Fruit fly (Drosophila melanogaster) whole organism, pupa: ENCODE measurements around the gene DENR.

Experiments used
- CG10348 ChIP-seq: fragments of 200-800 bp; sonication (Bioruptor generic); IDR thresholded peaks from 2 replicates; pipeline ENCODE4 v1.3.6; 2022; ENCODE audit warnings: missing biosample characterization, missing genetic modification characterization
- CG12605 ChIP-seq: fragments of 200-800 bp; sonication (Bioruptor generic); IDR thresholded peaks from 2 replicates; pipeline ENCODE4 v1.3.6; 2022; ENCODE audit warnings: missing biosample characterization, missing genetic modification characterization
- CG13204 ChIP-seq: fragments of 200-800 bp; sonication (Bioruptor generic); optimal IDR thresholded peaks from 2 replicates; lab custom pipeline; 2018; ENCODE audit warnings: missing biosample characterization, mild to moderate bottlenecking, missing genetic modification characterization, moderate library complexity
- CG14655 ChIP-seq: fragments of 200-800 bp; sonication (Bioruptor generic); optimal IDR thresholded peaks from 3 replicates; lab custom pipeline; 2017; ENCODE audit warnings: mild to moderate bottlenecking, missing biosample characterization, missing genetic modification reagents, missing genetic modification characterization
- CG15710 ChIP-seq: fragments of 200-800 bp; sonication (Bioruptor generic); optimal IDR thresholded peaks from 2 replicates; lab custom pipeline; 2018; ENCODE audit warnings: missing biosample characterization, mild to moderate bottlenecking, missing genetic modification characterization, moderate library complexity
- CG17806 ChIP-seq: fragments of 200-800 bp; sonication (Bioruptor generic); optimal IDR thresholded peaks from 2 replicates; lab custom pipeline; 2018; ENCODE audit warnings: missing biosample characterization, mild to moderate bottlenecking, missing genetic modification characterization, moderate library complexity
- CG32121 ChIP-seq: fragments of 200-800 bp; sonication (Bioruptor generic); IDR thresholded peaks from 2 replicates; pipeline ENCODE4 v1.3.6; 2022; ENCODE audit warnings: missing biosample characterization, missing genetic modification characterization
- CG34367 ChIP-seq: fragments of 200-800 bp; sonication (Bioruptor generic); optimal IDR thresholded peaks from 2 replicates; lab custom pipeline; 2018; ENCODE audit warnings: missing biosample characterization, mild to moderate bottlenecking, missing genetic modification characterization
- CG4496 ChIP-seq: fragments of 200-800 bp; sonication (Bioruptor generic); IDR thresholded peaks from 3 replicates; pipeline ENCODE4 v1.3.6; 2022; ENCODE audit warnings: missing biosample characterization, missing genetic modification characterization
- CG8159 ChIP-seq: fragments of 200-800 bp; sonication (Bioruptor generic); optimal IDR thresholded peaks from 3 replicates; lab custom pipeline; 2018; ENCODE audit warnings: missing biosample characterization, mild to moderate bottlenecking, missing genetic modification characterization, moderate library complexity
- CG8301 ChIP-seq: fragments of 200-800 bp; sonication (Bioruptor generic); optimal IDR thresholded peaks from 2 replicates; lab custom pipeline; 2018; ENCODE audit warnings: missing biosample characterization, mild to moderate bottlenecking, missing genetic modification characterization
- CG9948 ChIP-seq: fragments of 200-800 bp; sonication (Bioruptor generic); optimal IDR thresholded peaks from 2 replicates; lab custom pipeline; 2018; ENCODE audit warnings: missing biosample characterization, mild to moderate bottlenecking, missing genetic modification characterization, moderate library complexity
- D1 ChIP-seq: fragments of 200-800 bp; sonication (Bioruptor generic); optimal IDR thresholded peaks from 2 replicates; lab custom pipeline; 2018; ENCODE audit warnings: missing biosample characterization, mild to moderate bottlenecking, missing genetic modification characterization, moderate library complexity
- EcR ChIP-seq: fragments of 200-800 bp; sonication (Bioruptor generic); optimal IDR thresholded peaks from 3 replicates; lab custom pipeline; 2019; ENCODE audit warnings: missing biosample characterization, missing genetic modification characterization, mild to moderate bottlenecking, moderate library complexity, missing genetic modification reagents
- Ets98B ChIP-seq: fragments of 200-800 bp; sonication (Bioruptor generic); IDR thresholded peaks from 2 replicates; pipeline ENCODE4 v1.3.6; 2022; ENCODE audit warnings: missing biosample characterization, missing genetic modification characterization
- Pif1A ChIP-seq: fragments of 200-800 bp; sonication (Bioruptor generic); optimal IDR thresholded peaks from 3 replicates; lab custom pipeline; 2016; ENCODE audit warnings: missing biosample characterization, missing genetic modification characterization
- Pif1B ChIP-seq: fragments of 200-800 bp; sonication (Bioruptor generic); optimal IDR thresholded peaks from 3 replicates; lab custom pipeline; 2016; ENCODE audit warnings: missing biosample characterization, missing genetic modification characterization
- Snoo ChIP-seq: fragments of 200-800 bp; sonication (Bioruptor generic); optimal IDR thresholded peaks from 3 replicates; lab custom pipeline; 2017; ENCODE audit warnings: missing biosample characterization, mild to moderate bottlenecking, missing genetic modification characterization, inconsistent platforms
- fd96Ca ChIP-seq: fragments of 200-800 bp; sonication (Bioruptor generic); IDR thresholded peaks from 3 replicates; pipeline ENCODE4 v1.3.6; 2022; ENCODE audit warnings: missing biosample characterization, missing genetic modification characterization
- gl ChIP-seq: fragments of 200-800 bp; sonication (Bioruptor generic); optimal IDR thresholded peaks from 2 replicates; lab custom pipeline; 2018; ENCODE audit warnings: missing biosample characterization, mild to moderate bottlenecking, missing genetic modification characterization
- rn ChIP-seq: fragments of 200-800 bp; sonication (Bioruptor generic); IDR thresholded peaks from 2 replicates; pipeline ENCODE4 v1.3.6; 2022; ENCODE audit warnings: missing biosample characterization, missing genetic modification characterization

The DENR gene

dm6 chrX:16848978-16849377, 37.4 kb downstream of the DENR start:
- TF ChIP-seq CG10348 (GFP tag; lab: Robert Waterston, UW) = no peak
- TF ChIP-seq CG14655 (GFP tag; lab: Kevin White, UChicago) = no peak
- TF ChIP-seq Pif1B = no peak
- TF ChIP-seq CG12605 (GFP tag; lab: Robert Waterston, UW) = no peak
- TF ChIP-seq CG8159 (tag; lab: Kevin White, UChicago) = peak; percentile 9
- TF ChIP-seq CG15710 = no peak
- no peak for TF ChIP-seq CG13204 (GFP tag; lab: Kevin White, UChicago)
- peak; percentile 19; the same call in 1 of the 2 replicates for TF ChIP-seq Ets98B (GFP tag; lab: Robert Waterston, UW)
- TF ChIP-seq CG34367 (tag; lab: Kevin White, UChicago) = no peak
- TF ChIP-seq D1 = no peak
- TF ChIP-seq fd96Ca (GFP tag; lab: Robert Waterston, UW) = no peak
- no peak for TF ChIP-seq CG9948 (tag; lab: Kevin White, UChicago)
- peak; percentile 43; the same call in 2 of the 3 replicates for TF ChIP-seq CG4496 (GFP tag; lab: Robert Waterston, UW)
- TF ChIP-seq CG32121 (GFP tag; lab: Robert Waterston, UW) = no peak
- TF ChIP-seq CG17806 = peak; percentile 4
- no peak for TF ChIP-seq Pif1A (GFP tag; lab: Kevin White, UChicago)
- TF ChIP-seq, all 21 proteins: peak for 4

DNA sequence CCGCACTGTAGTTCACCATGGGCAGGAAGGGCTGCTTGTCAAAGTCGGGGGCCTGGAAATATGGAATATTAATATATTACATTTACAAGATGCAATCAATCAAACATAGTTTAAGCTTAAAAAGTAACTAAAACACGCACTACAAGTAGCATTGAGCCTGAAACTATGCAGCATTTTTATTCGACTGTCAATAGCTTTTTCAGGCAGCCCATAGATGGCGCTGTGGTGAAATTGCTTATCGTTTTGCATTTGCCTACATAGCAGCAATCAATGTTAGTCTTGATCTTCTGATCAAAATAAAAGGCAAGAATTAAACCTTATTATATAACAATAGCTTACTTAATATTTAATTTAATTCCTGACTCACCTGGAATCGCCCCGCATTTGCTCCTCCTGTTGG, 39.8 kb downstream of the DENR start:
- TF ChIP-seq Pif1B (no peak), CG14655 (GFP tag; lab: Kevin White, UChicago) (no peak), EcR (GFP tag; lab: Kevin White, UChicago) (no peak), fd96Ca (GFP tag; lab: Robert Waterston, UW) (no peak), CG4496 (GFP tag; lab: Robert Waterston, UW) (no peak), CG34367 (tag; lab: Kevin White, UChicago) (no peak), CG17806 (no peak), Ets98B (GFP tag; lab: Robert Waterston, UW) (no peak), D1 (no peak)

DNA sequence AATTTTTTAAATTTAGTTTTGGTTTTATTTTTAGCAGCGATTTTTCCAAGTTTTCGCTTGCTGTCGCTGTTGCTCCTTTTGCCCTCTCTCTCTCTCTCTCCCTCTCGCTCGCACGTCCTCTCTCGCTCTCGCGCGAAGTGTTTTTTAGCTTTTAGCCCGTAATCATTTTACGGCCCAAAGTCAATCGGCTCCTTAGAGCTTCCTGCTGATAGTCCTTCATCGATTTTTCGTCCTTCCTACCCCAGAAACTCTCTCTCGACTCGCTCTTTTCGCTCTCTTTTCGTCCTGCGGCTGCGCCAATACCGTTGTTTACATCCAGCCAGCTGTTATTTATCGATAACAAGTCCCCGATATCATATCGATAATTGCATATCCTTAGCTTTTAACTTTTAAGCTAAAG, 42.1 kb downstream of the DENR start, which contains the start of gene RSG7:
RSG7 (minus strand) TSS at position 139 of the 400 bp plus-strand sequence.
- TF ChIP-seq CG10348 (GFP tag; lab: Robert Waterston, UW) (no peak), fd96Ca (GFP tag; lab: Robert Waterston, UW) (no peak), rn (GFP tag; lab: Robert Waterston, UW) (no peak), CG15710 (no peak), CG17806 (no peak), CG12605 (GFP tag; lab: Robert Waterston, UW) (no peak), Ets98B (GFP tag; lab: Robert Waterston, UW) (no peak), Pif1B (no peak), Pif1A (GFP tag; lab: Kevin White, UChicago) (no peak), CG14655 (GFP tag; lab: Kevin White, UChicago) (no peak), CG32121 (GFP tag; lab: Robert Waterston, UW) (no peak), EcR (GFP tag; lab: Kevin White, UChicago) (no peak), CG4496 (GFP tag; lab: Robert Waterston, UW) (no peak), CG8159 (tag; lab: Kevin White, UChicago) (no peak), gl (tag; lab: Kevin White, UChicago) (no peak)

DNA sequence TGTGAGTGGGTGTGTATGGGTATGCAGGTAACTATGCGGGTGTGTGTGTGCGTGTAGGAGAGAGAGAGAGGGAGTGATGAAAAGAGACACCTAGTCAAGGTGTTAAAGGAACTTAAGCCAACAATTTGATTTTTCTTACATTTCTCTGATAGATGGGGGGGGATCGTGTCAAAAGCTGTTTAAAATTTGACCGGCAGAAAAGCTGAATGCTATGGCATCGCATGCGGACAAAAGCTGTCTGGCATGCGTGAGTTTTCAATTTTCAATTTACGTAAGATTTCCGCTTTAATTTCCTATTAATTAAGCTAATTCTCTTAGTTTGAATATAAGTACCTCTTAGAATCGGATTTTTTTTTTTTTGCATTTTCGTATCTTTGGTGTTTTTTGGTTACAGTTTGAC, 46.5 kb downstream of the DENR start:
- no peak for TF ChIP-seq CG10348 (GFP tag; lab: Robert Waterston, UW)
- TF ChIP-seq CG9948 (tag; lab: Kevin White, UChicago) = no peak
- TF ChIP-seq D1 = peak; percentile 39
- TF ChIP-seq Pif1A (GFP tag; lab: Kevin White, UChicago) = no peak

dm6 chrX:16839033-16839432, 47.3 kb downstream of the DENR start:
- TF ChIP-seq CG14655 (GFP tag; lab: Kevin White, UChicago) (peak; percentile 3), CG8301 (tag; lab: Kevin White, UChicago) (peak; percentile 4), CG9948 (tag; lab: Kevin White, UChicago) (no peak), Snoo (no peak)

DNA sequence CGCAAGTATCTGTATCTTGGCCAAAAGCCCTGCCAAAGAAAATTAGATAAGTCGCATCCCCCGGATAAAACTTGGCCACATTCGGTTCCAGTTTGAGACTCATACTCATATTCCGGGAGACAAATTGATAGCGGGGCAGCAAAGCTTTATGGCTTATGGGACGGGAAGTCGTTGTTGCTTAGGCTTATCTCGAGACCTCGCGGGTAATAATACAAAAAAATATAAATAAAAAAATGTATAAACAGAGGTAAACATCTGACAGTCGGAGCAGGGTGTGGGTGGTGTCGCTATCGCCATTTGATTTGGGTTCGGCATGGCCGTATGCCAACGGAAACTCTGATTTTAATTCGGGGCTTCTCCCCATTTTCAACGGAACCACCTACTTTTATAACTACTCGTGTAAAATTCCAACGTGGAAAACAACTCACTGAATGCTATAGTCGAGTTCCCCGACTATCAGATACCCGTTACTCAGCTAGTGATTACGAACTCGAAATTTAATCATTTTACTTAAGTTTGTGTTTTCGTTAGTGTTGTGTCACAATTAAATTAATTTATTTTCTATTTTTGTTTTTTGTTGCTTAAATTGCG, 48.7 kb downstream of the DENR start:
- no peak for TF ChIP-seq CG8159 (tag; lab: Kevin White, UChicago)
- 0 out of 3 replicates have a peak, but pooled peaks have one; percentile 24 for TF ChIP-seq fd96Ca (GFP tag; lab: Robert Waterston, UW)

DNA sequence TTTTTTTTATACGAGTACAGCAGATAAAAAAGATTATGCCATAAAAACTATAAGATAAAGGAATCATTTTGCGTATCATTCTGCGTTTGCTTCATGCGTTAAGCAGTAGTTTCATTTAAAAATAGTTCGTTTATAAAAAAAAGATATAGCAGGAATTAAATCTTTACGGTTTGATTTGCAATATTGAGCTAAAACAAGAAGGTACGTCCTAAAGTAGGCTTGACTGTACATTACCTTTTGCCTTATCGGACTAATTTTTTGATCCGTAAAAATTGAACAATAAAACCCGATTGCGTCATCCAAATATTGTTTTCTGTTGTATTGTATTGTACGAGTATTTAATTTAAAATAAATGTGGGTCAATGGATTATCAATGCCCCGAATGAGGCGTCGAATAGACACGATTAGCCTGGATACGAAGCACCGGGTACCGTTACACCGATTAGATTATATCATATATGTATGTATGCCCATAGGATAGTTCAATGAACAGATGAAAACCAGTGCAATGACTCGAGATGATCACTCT, 49.5 kb downstream of the DENR start:
- peak; percentile 30 for TF ChIP-seq CG14655 (GFP tag; lab: Kevin White, UChicago)
- TF ChIP-seq CG15710 = no peak
- peak; percentile 42 for TF ChIP-seq EcR (GFP tag; lab: Kevin White, UChicago)
- TF ChIP-seq, all 21 proteins: peak for 2
